Fruit fly (Drosophila melanogaster) whole organism, embryonic: Measurements from ENCODE around the gene CG14837.

Source experiments
- Ada2b ChIP-seq: fragments of 200-800 bp; sonication (Bioruptor generic); IDR thresholded peaks from 2 replicates; pipeline ENCODE4 v1.3.6; 2022; ENCODE audit warnings: missing biosample characterization, missing genetic modification characterization
- Antp ChIP-seq: fragments of 200-800 bp; sonication (Bioruptor generic); optimal IDR thresholded peaks from 3 replicates; lab custom pipeline; 2016; ENCODE audit warnings: missing biosample characterization, missing genetic modification characterization
- Bgb ChIP-seq: fragments of 200-800 bp; sonication (Bioruptor generic); IDR thresholded peaks from 2 replicates; pipeline ENCODE4 v1.3.6; 2022; ENCODE audit warnings: missing biosample characterization, missing genetic modification characterization; ENCODE audit not compliant: partially characterized antibody
- CG10543 ChIP-seq: fragments of 200-800 bp; sonication (Bioruptor generic); optimal IDR thresholded peaks from 3 replicates; lab custom pipeline; 2017; ENCODE audit warnings: missing biosample characterization, mild to moderate bottlenecking, missing genetic modification characterization, moderate library complexity
- CG11504 ChIP-seq: fragments of 200-800 bp; sonication (Bioruptor generic); optimal IDR thresholded peaks from 3 replicates; lab custom pipeline; 2019; ENCODE audit warnings: missing biosample characterization, mild to moderate bottlenecking, missing genetic modification characterization, moderate library complexity
- CG12155 ChIP-seq: fragments of 200-800 bp; sonication (Bioruptor generic); optimal IDR thresholded peaks from 3 replicates; lab custom pipeline; 2016; ENCODE audit warnings: missing biosample characterization, missing genetic modification characterization
- CG12219 ChIP-seq: fragments of 200-800 bp; sonication (Bioruptor generic); optimal IDR thresholded peaks from 3 replicates; lab custom pipeline; 2018; ENCODE audit warnings: missing biosample characterization, mild to moderate bottlenecking, missing genetic modification characterization
- CG12659 ChIP-seq: fragments of 200-800 bp; sonication (Bioruptor generic); optimal IDR thresholded peaks from 3 replicates; lab custom pipeline; 2017; ENCODE audit warnings: mild to moderate bottlenecking, missing biosample characterization, missing genetic modification reagents, missing genetic modification characterization
- CG15514 ChIP-seq: fragments of 200-800 bp; sonication (Bioruptor generic); optimal IDR thresholded peaks from 3 replicates; lab custom pipeline; 2017; ENCODE audit warnings: missing biosample characterization, missing genetic modification characterization, mild to moderate bottlenecking, moderate library complexity, missing genetic modification reagents
- CG17385 ChIP-seq: fragments of 200-800 bp; sonication (Bioruptor generic); optimal IDR thresholded peaks from 3 replicates; lab custom pipeline; 2018; ENCODE audit warnings: missing biosample characterization, mild to moderate bottlenecking, missing genetic modification characterization
- CG2889 ChIP-seq: fragments of 200-800 bp; sonication (Bioruptor generic); IDR thresholded peaks from 3 replicates; pipeline ENCODE4 v1.3.6; 2022; ENCODE audit warnings: missing biosample characterization, missing genetic modification characterization
- CG32532 ChIP-seq: fragments of 200-800 bp; sonication (Bioruptor generic); IDR thresholded peaks from 2 replicates; pipeline ENCODE4 v1.3.6; 2022; ENCODE audit warnings: missing biosample characterization, missing genetic modification characterization
- CG33213 ChIP-seq: fragments of 200-800 bp; sonication (Bioruptor generic); optimal IDR thresholded peaks from 3 replicates; lab custom pipeline; 2016; ENCODE audit warnings: missing biosample characterization, missing genetic modification characterization
- CG3847 ChIP-seq: fragments of 200-800 bp; sonication (Bioruptor generic); IDR thresholded peaks from 2 replicates; pipeline ENCODE4 v1.3.6; 2022; ENCODE audit warnings: missing biosample characterization, missing genetic modification characterization
- CG4707 ChIP-seq: fragments of 200-800 bp; sonication (Bioruptor generic); optimal IDR thresholded peaks from 2 replicates; lab custom pipeline; 2018; ENCODE audit warnings: missing biosample characterization, mild to moderate bottlenecking, missing genetic modification characterization, moderate library complexity
- CG6689 ChIP-seq: fragments of 200-800 bp; sonication (Bioruptor generic); IDR thresholded peaks from 2 replicates; pipeline ENCODE4 v1.3.6; 2022; ENCODE audit warnings: missing biosample characterization, missing genetic modification characterization
- CG9797 ChIP-seq: fragments of 200-800 bp; sonication (Bioruptor generic); optimal IDR thresholded peaks from 3 replicates; lab custom pipeline; 2018; ENCODE audit warnings: missing biosample characterization, mild to moderate bottlenecking, missing genetic modification characterization
- Camta ChIP-seq: fragments of 200-800 bp; sonication (Bioruptor generic); optimal IDR thresholded peaks from 2 replicates; lab custom pipeline; 2016; ENCODE audit warnings: missing biosample characterization, missing genetic modification characterization
- Chrac-16 ChIP-seq: fragments of 200-800 bp; sonication (Bioruptor generic); optimal IDR thresholded peaks from 3 replicates; lab custom pipeline; 2016; ENCODE audit warnings: missing biosample characterization, missing genetic modification characterization
- Dad ChIP-seq: fragments of 200-800 bp; sonication (Bioruptor generic); optimal IDR thresholded peaks from 3 replicates; lab custom pipeline; 2016; ENCODE audit warnings: missing biosample characterization, missing genetic modification characterization
- E2f1 ChIP-seq: fragments of 200-800 bp; sonication (Bioruptor generic); IDR thresholded peaks from 2 replicates; pipeline ENCODE4 v1.3.6; 2022; ENCODE audit warnings: missing biosample characterization, missing genetic modification characterization
- GATAe ChIP-seq: fragments of 200-800 bp; sonication (Bioruptor generic); conservative IDR thresholded peaks from 2 replicates; pipeline ENCODE4 v1.3.6; 2022; ENCODE audit warnings: missing biosample characterization, missing genetic modification characterization
- HmgZ ChIP-seq: fragments of 200-800 bp; sonication (Bioruptor generic); optimal IDR thresholded peaks from 2 replicates; lab custom pipeline; 2018; ENCODE audit warnings: missing biosample characterization, mild to moderate bottlenecking, missing genetic modification characterization
- MESR4 ChIP-seq: fragments of 200-800 bp; sonication (Bioruptor generic); optimal IDR thresholded peaks from 2 replicates; lab custom pipeline; 2018; ENCODE audit warnings: missing biosample characterization, mild to moderate bottlenecking, missing genetic modification characterization, moderate library complexity
- Rfx ChIP-seq: fragments of 200-800 bp; sonication (Bioruptor generic); IDR thresholded peaks from 2 replicates; pipeline ENCODE4 v1.3.6; 2022; ENCODE audit warnings: missing biosample characterization, missing genetic modification characterization
- Usf ChIP-seq: fragments of 200-800 bp; sonication (Bioruptor generic); optimal IDR thresholded peaks from 2 replicates; lab custom pipeline; 2017; ENCODE audit warnings: missing genotype, missing biosample characterization, missing genetic modification characterization
- ab ChIP-seq: fragments of 200-800 bp; sonication (Bioruptor generic); optimal IDR thresholded peaks from 2 replicates; lab custom pipeline; 2016; ENCODE audit warnings: missing biosample characterization, missing genetic modification characterization
- bab2 ChIP-seq: fragments of 200-800 bp; sonication (Bioruptor generic); optimal IDR thresholded peaks from 2 replicates; lab custom pipeline; 2016; ENCODE audit warnings: missing biosample characterization, missing genetic modification characterization
- bsh ChIP-seq, 2 experiments: fragments of 200-800 bp; sonication (Bioruptor generic); optimal IDR thresholded peaks; 2 replicates each; lab custom pipeline; 2017 to 2018; ENCODE audit warnings: mild to moderate bottlenecking in 2 of 2, missing biosample characterization in 2 of 2, missing genetic modification characterization in 2 of 2, moderate library complexity in 1 of 2
- dmrt99B ChIP-seq: fragments of 200-800 bp; sonication (Bioruptor generic); optimal IDR thresholded peaks from 2 replicates; lab custom pipeline; 2018; ENCODE audit warnings: missing biosample characterization, mild to moderate bottlenecking, missing genetic modification characterization, moderate library complexity
- emc ChIP-seq: fragments of 200-800 bp; sonication (Bioruptor generic); optimal IDR thresholded peaks from 2 replicates; lab custom pipeline; 2016; ENCODE audit warnings: missing biosample characterization, missing genetic modification characterization
- ems ChIP-seq: fragments of 200-800 bp; sonication (Bioruptor generic); optimal IDR thresholded peaks from 3 replicates; lab custom pipeline; 2016; ENCODE audit warnings: missing biosample characterization, missing genetic modification characterization
- exex ChIP-seq: fragments of 200-800 bp; sonication (Bioruptor generic); optimal IDR thresholded peaks from 4 replicates; lab custom pipeline; 2018; ENCODE audit warnings: missing biosample characterization, mild to moderate bottlenecking, missing genetic modification characterization, moderate library complexity
- gcm ChIP-seq: fragments of 200-800 bp; sonication (Bioruptor generic); optimal IDR thresholded peaks from 2 replicates; lab custom pipeline; 2019; ENCODE audit warnings: missing biosample characterization, mild to moderate bottlenecking, missing genetic modification characterization, moderate library complexity
- her ChIP-seq: fragments of 200-800 bp; sonication (Bioruptor generic); optimal IDR thresholded peaks from 2 replicates; lab custom pipeline; 2016; ENCODE audit warnings: missing biosample characterization, missing genetic modification characterization
- hkb ChIP-seq, 2 experiments: fragments of 200-800 bp in 1 of 2; fragments of >200 bp in 1 of 2; sonication (Bioruptor generic) in 1 of 2; IDR thresholded peaks in 1 of 2; optimal IDR thresholded peaks in 1 of 2; 2 replicates each; pipeline versions ENCODE4 v1.3.6 to Lab custom; 2017 to 2022; ENCODE audit warnings: missing biosample characterization in 1 of 2, missing genetic modification characterization in 1 of 2
- ken ChIP-seq: fragments of 200-800 bp; sonication (Bioruptor generic); IDR thresholded peaks from 3 replicates; pipeline ENCODE4 v1.3.6; 2022; ENCODE audit warnings: missing biosample characterization, missing genetic modification characterization
- lab ChIP-seq: fragments of 200-800 bp; sonication (Bioruptor generic); optimal IDR thresholded peaks from 3 replicates; lab custom pipeline; 2017; ENCODE audit warnings: missing biosample characterization, missing genetic modification characterization, mild to moderate bottlenecking, moderate library complexity, missing genetic modification reagents
- mirr ChIP-seq: fragments of 200-800 bp; sonication (Bioruptor generic); optimal IDR thresholded peaks from 3 replicates; lab custom pipeline; 2018; ENCODE audit warnings: missing biosample characterization, mild to moderate bottlenecking, missing genetic modification characterization
- org-1 ChIP-seq: fragments of 200-800 bp; sonication (Bioruptor generic); optimal IDR thresholded peaks from 2 replicates; lab custom pipeline; 2017; ENCODE audit warnings: missing biosample characterization, missing genetic modification characterization
- pan ChIP-seq, 4 experiments: fragments of >200 bp in 3 of 4; fragments of 200-800 bp in 1 of 4; sonication (Bioruptor generic) in 1 of 4; optimal IDR thresholded peaks in 3 of 4; IDR thresholded peaks in 1 of 4; 2 replicates each; pipeline versions ENCODE4 v1.3.6 to Lab custom; 2017 to 2022; ENCODE audit warnings: missing biosample characterization in 2 of 4, missing genetic modification characterization in 2 of 4, mixed read lengths in 1 of 4
- rib ChIP-seq: fragments of 200-800 bp; sonication (Bioruptor generic); IDR thresholded peaks from 2 replicates; pipeline ENCODE4 v1.3.6; 2022; ENCODE audit warnings: missing biosample characterization, missing genetic modification characterization
- sens ChIP-seq: fragments of 200-800 bp; sonication (Bioruptor generic); peaks from one replicate; lab custom pipeline; 2016; ENCODE audit warnings: missing biosample characterization, missing genetic modification characterization
- sisA ChIP-seq: fragments of 200-800 bp; sonication (Bioruptor generic); IDR thresholded peaks from 2 replicates; pipeline ENCODE4 v1.3.6; 2022; ENCODE audit warnings: missing biosample characterization, missing genetic modification characterization
- sob ChIP-seq: fragments of 200-800 bp; sonication (Bioruptor generic); IDR thresholded peaks from 2 replicates; pipeline ENCODE4 v1.3.6; 2022; ENCODE audit warnings: missing biosample characterization, missing genetic modification characterization
- sug ChIP-seq: fragments of 200-800 bp; optimal IDR thresholded peaks from 2 replicates; lab custom pipeline; 2019; ENCODE audit warnings: missing biosample characterization, mild to moderate bottlenecking, missing genetic modification characterization, moderate library complexity
- tap ChIP-seq: fragments of 200-800 bp; optimal IDR thresholded peaks from 3 replicates; lab custom pipeline; 2019; ENCODE audit warnings: missing biosample characterization, mild to moderate bottlenecking, missing genetic modification characterization, moderate library complexity

The CG14837 gene

DNA sequence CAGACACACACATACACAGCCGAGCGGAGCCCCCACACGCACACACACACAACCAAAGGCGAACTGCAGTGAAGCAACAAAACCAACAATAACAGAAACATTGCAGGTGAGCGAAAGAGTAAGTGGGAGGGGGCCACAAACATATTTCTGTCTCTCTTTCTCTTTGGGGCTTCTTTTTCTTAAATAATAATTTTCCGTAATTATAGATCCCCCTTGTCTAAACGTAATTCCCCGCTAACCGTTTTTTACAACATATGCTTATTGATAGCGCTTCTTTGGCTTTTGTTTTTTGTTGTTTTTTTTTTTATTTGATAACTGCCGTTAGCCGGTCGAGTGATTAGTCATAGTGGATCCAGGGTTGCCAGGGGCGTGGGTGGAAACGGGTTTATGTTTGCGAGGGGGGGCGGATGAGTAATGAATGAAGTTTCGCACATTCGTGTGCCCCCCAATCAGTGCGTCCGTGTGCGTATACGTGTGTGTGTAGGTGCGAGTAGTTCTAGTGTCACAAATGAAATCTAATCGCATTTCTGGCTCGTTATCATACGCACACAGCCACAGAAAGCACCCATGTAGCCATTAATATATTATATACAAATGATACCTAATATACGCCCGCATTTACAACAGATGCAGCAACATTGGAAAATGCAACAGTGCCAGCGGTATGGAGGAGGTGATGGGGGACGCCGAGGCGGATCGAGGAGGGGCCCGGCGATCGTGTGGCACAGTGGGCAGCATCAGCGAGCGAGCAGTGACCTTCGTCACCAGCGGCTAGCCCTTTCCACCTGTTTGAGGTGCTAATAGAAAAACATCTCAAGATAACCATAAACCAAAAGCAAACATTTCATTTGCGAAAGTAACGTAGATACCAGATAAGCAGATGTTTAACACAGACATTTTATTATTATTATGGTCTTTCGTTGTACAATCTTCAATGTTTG is 30.5 kb downstream of the CG14837 start (continued):
- TF ChIP-seq CG33213 (GFP tag; lab: Kevin White, UChicago) (no peak), CG9797 (GFP tag; lab: Kevin White, UChicago) (no peak), bab2 (GFP tag; lab: Kevin White, UChicago) (peak; percentile 6), E2f1 (GFP tag; lab: Robert Waterston, UW) (peak; percentile 37; the same call in 1 of the 2 replicates), ken (GFP tag; lab: Robert Waterston, UW) (peak; percentile 21; the same call in 1 of the 3 replicates), pan (optimal IDR thresholded peaks at IDR 0.05; lab: Kevin White, UChicago) (no peak), pan (GFP tag; optimal IDR thresholded peaks at IDR 0.05 in 1 of 2, IDR thresholded peaks at IDR 0.05 in 1 of 2) (peak in 1 of 2 experiments; percentile 31), Bgb (GFP tag; lab: Robert Waterston, UW) (peak; percentile 18; the same call in 1 of the 2 replicates), org-1 (GFP tag; lab: Kevin White, UChicago) (peak; percentile 17), hkb (optimal IDR thresholded peaks at IDR 0.05; lab: Kevin White, UChicago) (no peak), hkb (GFP tag; IDR thresholded peaks at IDR 0.05; lab: Robert Waterston, UW) (peak; percentile 9; the same call in 1 of the 2 replicates), CG17385 (GFP tag; lab: Kevin White, UChicago) (peak; percentile 7), Antp (peak; percentile 4), sob (peak; percentile 27; the same call in 1 of the 2 replicates), bsh (GFP tag; optimal IDR thresholded peaks at IDR 0.05; lab: Kevin White, UChicago) (peak in 1 of 2 experiments; percentile 15), ab (GFP tag; lab: Kevin White, UChicago) (no peak), Rfx (peak; percentile 59; the same call in 1 of the 2 replicates), CG11504 (no peak), CG15514 (peak; percentile 0), Chrac-16 (no peak), tap (tag; lab: Kevin White, UChicago) (no peak), dmrt99B (tag; lab: Kevin White, UChicago) (no peak), CG12155 (GFP tag; lab: Kevin White, UChicago) (peak; percentile 17), MESR4 (peak; percentile 56), emc (GFP tag; lab: Kevin White, UChicago) (no peak), CG32532 (GFP tag; lab: Robert Waterston, UW) (peak; percentile 26; the same call in 1 of the 2 replicates), CG12219 (no peak), CG4707 (peak; percentile 60), GATAe (GFP tag; lab: Robert Waterston, UW) (peak; percentile 94), Usf (GFP tag; lab: Kevin White, UChicago) (no peak), sug (tag; lab: Kevin White, UChicago) (peak; percentile 97), Dad (GFP tag; lab: Kevin White, UChicago) (no peak), rib (GFP tag; lab: Robert Waterston, UW) (peak; percentile 68), CG10543 (GFP tag; lab: Kevin White, UChicago) (peak; percentile 63), CG2889 (0 out of 3 replicates have a peak, but pooled peaks have one; percentile 17), Camta (GFP tag; lab: Kevin White, UChicago) (no peak), CG3847 (GFP tag; lab: Robert Waterston, UW) (peak; percentile 6; the same call in 1 of the 2 replicates), sens (GFP tag; lab: Kevin White, UChicago) (peak; percentile 76), CG6689 (GFP tag; lab: Robert Waterston, UW) (peak; percentile 49), HmgZ (peak; percentile 21), her (GFP tag; lab: Kevin White, UChicago) (no peak), Ada2b (GFP tag; lab: Robert Waterston, UW) (peak; percentile 35; the same call in 1 of the 2 replicates), exex (tag; lab: Kevin White, UChicago) (peak; percentile 79), mirr (GFP tag; lab: Kevin White, UChicago) (peak; percentile 22), sisA (GFP tag; lab: Robert Waterston, UW) (peak; percentile 35; the same call in 1 of the 2 replicates), ems (no peak), CG12659 (no peak), gcm (GFP tag; lab: Kevin White, UChicago) (peak; percentile 86), lab (GFP tag; lab: Kevin White, UChicago) (peak; percentile 55)
